Fruit fly (Drosophila melanogaster) Kc167 (cell line): ENCODE measurements around the gene CG14958.

Source experiments
- Myc ChIP-seq: fragments of >200 bp; optimal IDR thresholded peaks from 2 replicates; lab custom pipeline; 2017; ENCODE audit warnings: missing external identifiers
- Sin3A ChIP-seq: fragments of >200 bp; optimal IDR thresholded peaks from 2 replicates; lab custom pipeline; 2018; ENCODE audit warnings: missing external identifiers
- h ChIP-seq: fragments of >200 bp; optimal IDR thresholded peaks from 3 replicates; lab custom pipeline; 2018; ENCODE audit warnings: missing external identifiers
- insv ChIP-seq: fragments of >200 bp; optimal IDR thresholded peaks from 3 replicates; lab custom pipeline; 2018; ENCODE audit warnings: missing external identifiers
- psq ChIP-seq: fragments of >200 bp; optimal IDR thresholded peaks from 2 replicates; lab custom pipeline; 2017; ENCODE audit warnings: missing external identifiers
- ttk ChIP-seq: sonication (Bioruptor generic); optimal IDR thresholded peaks from 2 replicates; lab custom pipeline; 2017; ENCODE audit warnings: missing external identifiers

The CG14958 gene

DNA sequence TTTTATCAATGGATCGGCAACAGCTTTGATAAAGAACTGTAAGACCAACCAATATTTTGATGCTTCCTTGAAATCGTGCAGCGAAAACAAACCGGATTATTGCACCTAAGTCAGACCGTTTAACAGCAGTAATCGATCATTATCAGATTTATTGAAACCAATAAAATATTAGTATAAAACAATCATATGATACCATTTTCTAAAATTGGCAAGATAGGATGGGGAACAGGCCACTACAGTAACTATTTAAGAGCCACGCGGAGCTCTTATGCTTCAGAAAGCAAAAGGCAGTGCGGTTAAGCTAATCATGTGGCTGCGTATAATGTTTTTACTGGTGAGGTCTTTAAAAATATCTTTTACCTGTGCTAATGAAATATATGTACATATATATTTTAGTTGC, 3.4 kb upstream of the CG14958 start, which contains the start of gene CG32284:
Gene CG32284 (plus strand): TSS at position 301 of the 400 bp plus-strand sequence.
- TF ChIP-seq Sin3A = no peak
- TF ChIP-seq psq = no peak
- no peak for TF ChIP-seq h (lab: Kevin White, UChicago)
- TF ChIP-seq Myc = no peak
- TF ChIP-seq insv (lab: Kevin White, UChicago) = no peak
- TF ChIP-seq ttk (lab: Kevin White, UChicago) = no peak

DNA sequence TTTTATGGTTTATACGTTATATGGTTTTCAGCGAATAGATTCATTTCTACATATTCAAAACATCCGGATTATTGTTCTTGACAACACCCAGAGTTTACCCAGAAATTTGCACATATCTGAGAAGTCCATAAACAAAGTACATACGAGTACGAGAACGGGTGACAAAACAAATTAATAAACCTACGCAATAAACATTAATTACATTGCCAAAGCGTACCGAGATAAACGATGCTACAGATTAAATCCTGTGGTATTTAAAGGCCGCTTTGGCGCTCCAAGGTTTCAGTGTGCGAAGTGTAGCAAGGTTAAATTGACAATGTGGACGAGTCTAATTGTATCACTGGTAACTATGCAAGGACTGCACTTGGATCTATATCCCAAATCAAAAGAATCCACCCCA, 2.5 kb upstream of the CG14958 start, which contains the start of gene CG14957:
Gene CG14957 (plus strand): TSS at position 301 of the 400 bp plus-strand sequence.
- TF ChIP-seq psq (no peak), Sin3A (no peak)

DNA sequence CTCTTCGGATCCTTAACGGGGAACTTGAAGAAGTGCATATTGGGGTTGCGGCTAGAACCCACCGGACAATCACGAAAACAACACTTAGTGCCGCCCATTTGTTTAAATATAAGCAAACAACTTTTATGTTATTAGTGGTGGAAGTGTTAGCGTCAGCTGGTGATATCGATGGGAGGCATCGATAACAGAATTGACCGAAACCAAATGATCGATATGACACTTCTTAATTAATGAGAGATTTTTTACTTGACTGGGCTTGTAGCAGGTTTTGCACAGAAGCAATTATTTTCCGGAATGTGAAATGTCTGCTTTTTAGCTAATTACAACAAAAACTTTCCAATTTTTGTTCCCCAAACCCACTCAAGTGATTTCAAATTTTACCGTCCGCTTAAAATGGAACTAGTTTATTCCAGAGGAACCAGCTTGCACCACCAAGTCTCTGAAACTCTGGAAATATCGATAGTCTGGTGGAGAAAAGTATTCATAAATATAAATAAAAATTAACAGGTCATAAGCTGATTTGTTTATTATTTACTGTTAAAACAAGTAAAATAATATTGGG, 2.6 kb downstream of the CG14958 start, which contains the start of gene CG14965:
Gene CG14965 (minus strand): TSS at position 159 of the 562 bp plus-strand sequence.
- no peak for TF ChIP-seq Myc
- TF ChIP-seq h (lab: Kevin White, UChicago) = no peak
- no peak for TF ChIP-seq Sin3A
- no peak for TF ChIP-seq psq
- TF ChIP-seq ttk (lab: Kevin White, UChicago) = no peak
- no peak for TF ChIP-seq insv (lab: Kevin White, UChicago)

DNA sequence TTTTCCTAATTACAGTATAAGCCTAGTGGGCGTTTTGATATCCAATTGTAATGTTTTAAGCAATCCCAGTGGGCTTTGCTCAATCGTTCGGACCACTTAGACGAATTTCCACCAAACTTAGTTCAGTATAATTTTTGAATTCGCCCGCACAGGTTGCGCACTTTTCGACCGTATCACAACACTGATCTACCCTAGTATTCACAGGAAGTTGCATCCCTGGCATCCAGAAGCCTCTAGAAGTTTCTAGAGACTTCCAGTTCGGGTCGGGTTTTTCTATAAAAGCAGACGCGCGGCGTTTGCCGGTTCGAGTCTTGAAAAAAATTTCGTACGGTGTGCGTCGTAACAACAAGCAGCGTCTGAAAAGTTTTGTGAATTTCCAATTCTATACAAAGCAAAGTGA, 3.1 kb downstream of the CG14958 start, which contains the start of gene Hsp83:
Gene Hsp83 (plus strand): TSS at position 58 of the 400 bp plus-strand sequence.
- TF ChIP-seq psq = no peak
- TF ChIP-seq insv (lab: Kevin White, UChicago) = peak; percentile 70

DNA sequence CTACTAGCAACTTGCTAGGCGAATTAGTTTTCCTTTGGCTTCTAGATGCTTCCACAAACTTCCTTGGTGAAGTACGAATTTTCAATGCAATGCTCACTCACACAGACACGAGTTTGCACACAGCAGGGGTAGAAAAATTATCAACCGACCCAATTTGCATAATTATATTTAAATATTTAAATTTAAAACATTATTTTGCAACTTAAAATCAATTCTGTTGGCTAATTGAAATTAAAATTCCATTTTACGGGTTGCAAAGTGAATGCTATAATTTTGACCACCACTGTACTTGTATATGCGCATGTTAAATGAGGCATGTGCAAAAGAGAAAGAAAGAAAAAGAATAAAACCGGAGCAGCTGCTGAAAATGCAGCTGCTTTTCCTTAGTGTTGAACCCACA, 4.3 kb downstream of the CG14958 start:
- TF ChIP-seq Sin3A (no peak), Myc (no peak), insv (lab: Kevin White, UChicago) (no peak), h (lab: Kevin White, UChicago) (no peak)

DNA sequence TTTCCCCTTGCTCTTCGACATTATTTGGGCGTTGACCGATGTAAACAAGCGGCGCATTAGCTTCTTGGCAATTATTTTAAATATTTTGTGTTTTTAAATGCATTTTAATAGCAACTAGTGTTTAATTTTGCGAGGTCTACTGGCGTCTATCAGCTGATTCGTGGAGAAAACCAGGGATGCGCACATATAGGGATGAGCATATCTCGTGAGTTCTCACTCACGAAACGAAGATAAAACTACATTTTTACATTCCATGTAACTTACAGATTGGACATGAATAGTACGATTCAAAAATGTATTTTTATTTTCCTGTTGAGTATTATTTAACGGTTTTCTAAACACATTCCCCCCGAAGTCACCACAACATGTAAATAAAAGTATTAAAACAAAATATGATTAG, 7.7 kb downstream of the CG14958 start, which contains the start of gene CG14966:
Gene CG14966 (minus strand): TSS at position 168 of the 400 bp plus-strand sequence.
- TF ChIP-seq insv (lab: Kevin White, UChicago) = no peak
- no peak for TF ChIP-seq Myc
- no peak for TF ChIP-seq psq
- no peak for TF ChIP-seq h (lab: Kevin White, UChicago)
- TF ChIP-seq ttk (lab: Kevin White, UChicago) = no peak
- no peak for TF ChIP-seq Sin3A

DNA sequence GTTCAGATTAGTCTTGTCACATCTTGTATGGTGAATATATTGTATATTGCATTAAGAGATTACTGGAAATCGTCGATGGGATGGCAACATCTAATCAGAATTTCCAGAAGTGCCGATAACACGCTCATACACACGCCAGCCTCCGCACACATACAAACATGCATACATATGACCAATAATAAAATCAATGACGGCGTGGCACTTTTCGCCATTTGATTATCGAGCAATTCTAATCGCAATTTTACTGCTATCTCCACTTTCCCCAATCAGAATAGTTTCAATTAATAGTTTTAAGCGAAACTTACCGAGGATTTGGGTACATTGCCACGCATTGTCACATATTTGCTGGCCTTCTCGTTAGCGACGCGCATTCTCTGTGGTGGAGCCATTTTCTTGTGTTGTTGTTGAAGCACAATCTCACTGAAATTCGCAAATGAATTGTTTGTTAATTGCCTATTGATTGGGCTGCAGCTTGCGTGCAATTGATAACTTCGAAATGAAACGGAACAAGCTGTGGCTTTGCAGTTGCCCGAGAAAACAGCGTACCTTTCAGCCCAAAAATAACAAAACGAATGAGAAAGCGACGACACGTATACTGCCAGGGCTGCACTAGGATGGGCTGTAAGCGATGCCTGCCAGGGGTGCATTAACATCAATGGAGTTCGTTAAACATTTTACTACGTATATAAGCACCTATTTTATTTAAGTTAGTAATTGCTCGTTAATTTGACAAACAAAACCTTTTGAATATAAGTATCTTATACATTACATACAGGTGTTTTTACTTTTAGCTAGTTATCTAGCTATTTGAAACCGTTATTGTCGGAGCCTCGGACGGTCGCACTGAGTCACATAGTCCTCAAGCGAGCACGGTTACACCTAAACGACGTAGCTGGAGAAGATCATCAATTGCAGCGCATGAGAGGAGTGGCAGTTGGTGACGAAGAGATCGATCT, 8.9 kb downstream of the CG14958 start, which contains the start of the genes CG32276 and gry:
Gene CG32276 (minus strand): TSS at position 601 of the 956 bp plus-strand sequence.
Gene gry (plus strand): TSS at position 644 of the 956 bp plus-strand sequence.
- TF ChIP-seq ttk (lab: Kevin White, UChicago) (no peak), Sin3A (no peak), h (lab: Kevin White, UChicago) (no peak), Myc (no peak), psq (no peak), insv (lab: Kevin White, UChicago) (no peak)

DNA sequence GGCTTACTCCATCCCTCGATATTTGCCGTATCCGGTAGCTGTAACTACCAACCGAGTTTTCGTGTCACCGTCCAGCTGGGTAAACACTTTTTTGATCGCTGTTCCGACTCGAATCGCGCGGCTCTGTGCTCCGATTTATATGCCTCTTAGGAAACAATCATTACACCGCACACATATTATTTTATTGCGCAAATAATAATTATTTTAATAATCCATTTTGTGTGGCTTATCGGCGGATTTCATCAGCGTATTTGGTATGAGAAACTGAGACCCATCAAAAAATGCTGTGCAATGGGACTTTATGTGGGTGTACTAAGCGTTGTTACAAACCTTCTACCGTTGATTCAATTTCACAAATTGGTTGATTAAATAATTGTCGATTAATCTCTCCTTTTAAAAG, 13.3 kb downstream of the CG14958 start, which contains the start of gene CG32271:
Gene CG32271 (minus strand): TSS at position 101 of the 400 bp plus-strand sequence.
- TF ChIP-seq psq (no peak), h (lab: Kevin White, UChicago) (no peak), ttk (lab: Kevin White, UChicago) (no peak)

DNA sequence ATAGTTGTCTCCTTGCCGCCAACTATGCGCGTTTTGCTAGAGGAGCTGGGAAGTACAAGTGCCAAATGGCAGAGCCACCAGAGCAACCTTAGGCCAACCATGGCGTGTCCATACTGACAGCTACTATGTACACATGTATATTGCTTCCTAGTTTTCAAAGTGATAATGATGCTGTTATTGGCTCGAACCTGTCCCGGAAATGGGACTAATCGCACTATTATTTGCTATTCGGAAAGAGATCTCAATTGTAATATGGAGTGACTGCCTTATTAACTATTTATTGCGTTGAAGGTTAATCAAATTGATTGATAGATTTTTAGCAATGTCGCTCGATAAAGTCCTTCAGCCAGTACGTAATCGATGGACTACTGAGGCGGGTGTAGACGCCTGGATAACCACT, 14.6 kb downstream of the CG14958 start, which contains the start of gene CG33159:
Gene CG33159 (minus strand): TSS at position 101 of the 400 bp plus-strand sequence.
- TF ChIP-seq Sin3A (no peak), h (lab: Kevin White, UChicago) (no peak), ttk (lab: Kevin White, UChicago) (no peak), insv (lab: Kevin White, UChicago) (no peak), Myc (no peak), psq (no peak)

DNA sequence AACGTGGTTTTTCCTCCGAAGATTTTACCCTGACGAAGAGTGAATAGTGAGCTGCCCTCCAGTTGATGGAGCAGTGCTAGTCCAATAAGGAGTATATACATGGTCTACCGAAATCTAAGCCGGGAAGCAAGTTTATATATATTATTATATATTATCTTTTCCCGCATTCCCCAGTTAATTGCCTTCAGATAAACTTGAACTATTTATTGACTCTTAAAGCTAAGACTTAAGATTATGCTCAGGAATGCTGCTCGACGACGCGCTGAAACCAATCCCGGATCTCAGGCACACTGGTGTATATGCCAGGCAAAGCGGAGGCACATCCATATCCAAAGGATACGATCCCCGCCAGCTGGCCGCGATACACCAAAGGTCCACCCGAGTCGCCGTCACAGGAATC, 15.6 kb downstream of the CG14958 start, which contains the start of gene CG32277:
Gene CG32277 (minus strand): TSS at position 101 of the 400 bp plus-strand sequence.
- TF ChIP-seq h (lab: Kevin White, UChicago) = no peak
- TF ChIP-seq Myc = no peak
- no peak for TF ChIP-seq ttk (lab: Kevin White, UChicago)
- no peak for TF ChIP-seq psq
- no peak for TF ChIP-seq Sin3A
- TF ChIP-seq insv (lab: Kevin White, UChicago) = no peak

DNA sequence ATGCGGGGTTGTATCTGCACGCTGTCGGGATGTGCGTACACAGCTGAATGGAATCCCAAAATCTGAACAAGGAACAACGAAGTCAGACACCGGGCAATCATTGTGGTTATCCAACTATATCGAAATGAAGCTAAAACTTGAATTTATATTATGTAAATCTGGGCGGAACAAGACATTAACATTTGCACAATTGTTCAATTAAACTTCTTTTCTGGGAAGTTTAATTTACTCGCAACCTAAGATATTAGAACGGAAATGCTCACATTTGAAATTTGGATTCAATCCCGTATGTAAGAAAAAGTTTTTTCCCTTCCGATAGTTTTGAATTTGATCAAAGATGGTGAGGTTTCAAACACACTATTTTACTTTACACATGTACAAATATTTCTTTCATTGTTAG, 16.5 kb downstream of the CG14958 start, which contains the start of gene CG33160:
Gene CG33160 (minus strand): TSS at position 101 of the 400 bp plus-strand sequence.
- TF ChIP-seq insv (lab: Kevin White, UChicago) (no peak), Myc (no peak), psq (no peak), Sin3A (no peak)

DNA sequence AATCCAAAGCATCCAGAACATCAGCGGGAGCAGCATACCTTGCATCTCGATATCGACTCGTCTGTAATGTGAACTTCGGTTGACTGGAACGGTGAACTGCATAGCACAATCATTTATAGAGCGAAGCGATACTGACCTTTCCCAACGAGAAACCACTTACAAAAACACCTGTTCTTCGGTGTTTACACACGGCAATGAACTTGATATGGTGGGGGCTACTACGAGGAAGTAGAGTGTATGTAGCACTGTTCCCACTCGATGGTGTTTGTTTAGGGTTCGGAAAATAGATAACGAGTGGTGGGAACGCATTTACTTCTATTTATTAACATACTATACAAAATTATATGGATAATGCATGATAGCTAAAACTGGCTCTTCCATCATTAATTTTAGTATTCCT, 19.1 kb downstream of the CG14958 start, which contains the start of the genes CG32269 and CG32270:
Gene CG32269 (minus strand): TSS at position 91 of the 400 bp plus-strand sequence.
Gene CG32270 (minus strand): TSS at position 91 of the 400 bp plus-strand sequence.
- no peak for TF ChIP-seq insv (lab: Kevin White, UChicago)
- TF ChIP-seq Sin3A = no peak
- no peak for TF ChIP-seq h (lab: Kevin White, UChicago)
- no peak for TF ChIP-seq psq
- TF ChIP-seq Myc = no peak
